Worm (Caenorhabditis elegans): ENCODE measurements around the gene K09C6.8.
"Not testable (repeated sequence)": the region's sequence is repeated elsewhere in the genome, so short reads cannot be mapped to it uniquely, and the experiment has no call there.

Gene K09C6.8

DNA sequence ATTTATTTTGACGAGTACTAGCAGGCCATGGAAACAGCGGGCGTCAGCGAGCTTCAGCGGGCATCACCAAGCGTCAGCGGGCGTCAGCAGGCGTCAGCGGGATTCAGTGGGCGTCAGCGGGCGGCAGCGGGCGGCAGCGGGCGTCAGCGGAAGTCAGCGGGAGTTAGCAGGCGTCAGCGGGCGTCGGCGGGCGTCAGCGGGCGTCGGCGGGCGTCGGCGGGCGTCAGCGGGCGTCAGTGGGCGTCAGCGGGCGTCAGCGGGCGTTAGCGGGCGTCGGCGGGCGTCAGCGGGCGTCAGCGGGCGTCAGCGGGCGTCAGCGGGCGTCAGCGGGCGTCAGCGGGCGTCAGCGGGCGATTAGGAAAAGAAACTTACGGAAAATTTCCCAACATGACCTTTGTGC lies 407 bp downstream of the K09C6.8 start:
- no peak for TF ChIP-seq ceh-13 (GFP tag; optimal IDR thresholded peaks at IDR 0.05)
- TF ChIP-seq hmbx-1 (tag; optimal IDR thresholded peaks at IDR 0.05): no peak
- TF ChIP-seq tbx-37 (GFP tag; conservative IDR thresholded peaks at IDR 0.05): no peak
- TF ChIP-seq B0310.2 (tag; optimal IDR thresholded peaks at IDR 0.05): no peak
- no peak for TF ChIP-seq sea-1 (GFP tag; conservative IDR thresholded peaks at IDR 0.05)
- no peak for TF ChIP-seq tra-4 (tag; optimal IDR thresholded peaks at IDR 0.05)
- TF ChIP-seq pes-1 (GFP tag; IDR thresholded peaks at IDR 0.05): peak; percentile 47; the same call in 1 of the 2 replicates
- no peak for TF ChIP-seq ama-1 (optimal IDR thresholded peaks at IDR 0.05)
- no peak for TF ChIP-seq aly-1 (tag; optimal IDR thresholded peaks at IDR 0.05)

DNA sequence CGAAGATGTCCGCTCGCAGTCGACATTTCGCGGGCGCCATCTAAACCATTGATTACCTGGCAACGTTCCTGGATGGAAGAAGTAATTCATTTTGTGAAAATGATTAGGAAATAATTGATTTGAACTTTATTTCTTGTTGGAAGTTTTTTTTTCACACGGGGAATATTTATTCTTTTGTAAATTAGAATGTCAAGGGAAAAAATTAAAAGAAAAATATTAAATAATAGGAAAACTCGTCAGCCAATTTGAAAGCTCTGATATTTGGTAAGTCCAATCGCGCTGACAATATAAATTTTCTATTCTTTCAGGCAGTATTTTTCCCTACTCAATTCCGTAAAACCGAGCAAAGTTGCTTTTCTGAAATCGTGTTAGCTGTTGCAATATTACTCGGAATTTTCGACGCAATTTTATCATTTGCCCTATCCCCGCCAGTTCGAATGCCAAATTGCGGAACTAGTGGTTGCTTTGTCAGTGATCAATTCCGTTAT lies 4.0 kb downstream of the K09C6.8 start, which contains the start of the genes K09C6.7 and K09C6.10:
Gene K09C6.7, minus strand, starts transcription at position 101 of the 488 bp plus-strand sequence.
Gene K09C6.10, plus strand, starts transcription at position 438 of the 488 bp plus-strand sequence.
- TF ChIP-seq sea-1 (GFP tag; conservative IDR thresholded peaks at IDR 0.05); scrt-1 (GFP tag; IDR thresholded peaks at IDR 0.05); hmg-4 (GFP tag; optimal IDR thresholded peaks at IDR 0.05): not testable (repeated sequence)

DNA sequence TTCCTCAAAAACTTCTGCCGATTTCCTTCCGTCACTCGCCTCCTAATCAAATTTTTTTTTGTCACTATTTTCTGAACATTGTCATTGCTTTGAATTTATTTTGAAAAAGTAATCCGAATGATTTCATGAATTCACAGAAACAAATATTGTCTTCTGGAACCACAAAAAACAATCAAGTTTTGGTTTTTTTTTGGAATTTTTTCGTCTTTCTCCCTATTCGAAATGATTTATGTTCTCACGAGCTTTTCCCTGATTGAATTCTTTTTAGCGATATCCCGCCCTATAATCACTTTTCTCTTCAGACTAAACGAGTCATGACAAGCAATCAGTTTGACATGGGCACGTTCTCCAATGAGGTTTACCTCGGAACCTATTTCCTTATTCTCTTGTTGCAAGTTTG lies 9.7 kb downstream of the K09C6.8 start, which contains the start of gene F41H8.1:
Gene F41H8.1, plus strand, starts transcription at position 301 of the 400 bp plus-strand sequence.
- TF ChIP-seq ama-1 (optimal IDR thresholded peaks at IDR 0.05) (no peak), ceh-13 (GFP tag; optimal IDR thresholded peaks at IDR 0.05) (no peak), pes-1 (GFP tag; IDR thresholded peaks at IDR 0.05) (no peak), B0310.2 (tag; optimal IDR thresholded peaks at IDR 0.05) (no peak), flt-1 (GFP tag; IDR thresholded peaks at IDR 0.05) (no peak), F13C5.2 (tag; optimal IDR thresholded peaks at IDR 0.05) (no peak), ceh-36 (tag; optimal IDR thresholded peaks at IDR 0.05) (no peak), aly-1 (tag; optimal IDR thresholded peaks at IDR 0.05) (no peak), hnd-1 (tag; optimal IDR thresholded peaks at IDR 0.05) (no peak), hmg-4 (GFP tag; optimal IDR thresholded peaks at IDR 0.05) (no peak), tra-4 (tag; optimal IDR thresholded peaks at IDR 0.05) (no peak), tbx-37 (GFP tag; conservative IDR thresholded peaks at IDR 0.05) (no peak), sea-1 (GFP tag; conservative IDR thresholded peaks at IDR 0.05) (no peak)

DNA sequence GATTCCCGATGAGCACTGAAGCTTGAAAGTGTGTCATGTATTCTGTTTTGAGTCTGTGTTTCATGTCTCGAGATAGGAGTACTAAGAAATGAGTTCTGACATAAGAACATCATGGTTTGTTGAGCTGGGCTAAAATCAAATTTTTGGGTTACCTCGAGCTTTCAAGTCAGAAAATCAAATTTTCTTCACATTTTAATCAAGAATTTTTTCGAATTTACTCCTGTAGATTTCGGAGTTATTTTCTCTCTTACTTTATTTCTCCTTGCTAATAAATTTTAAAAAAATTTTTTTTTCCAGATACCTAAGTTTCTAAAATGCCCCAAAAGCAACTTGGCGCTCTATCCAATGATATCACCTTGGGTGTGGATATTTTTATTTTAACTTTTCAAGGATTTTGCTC lies 16.9 kb downstream of the K09C6.8 start, which contains the start of gene F41H8.2:
Gene F41H8.2, plus strand, starts transcription at position 301 of the 400 bp plus-strand sequence.
- TF ChIP-seq ceh-13 (GFP tag; optimal IDR thresholded peaks at IDR 0.05) (no peak), ets-7 (tag; optimal IDR thresholded peaks at IDR 0.05) (no peak), F13C5.2 (tag; optimal IDR thresholded peaks at IDR 0.05) (no peak), hmg-4 (GFP tag; optimal IDR thresholded peaks at IDR 0.05) (no peak), aly-1 (tag; optimal IDR thresholded peaks at IDR 0.05) (no peak), pes-1 (GFP tag; IDR thresholded peaks at IDR 0.05) (no peak), scrt-1 (GFP tag; IDR thresholded peaks at IDR 0.05) (no peak), tbx-37 (GFP tag; conservative IDR thresholded peaks at IDR 0.05) (no peak), sea-1 (GFP tag; conservative IDR thresholded peaks at IDR 0.05) (no peak), B0310.2 (tag; optimal IDR thresholded peaks at IDR 0.05) (no peak)

DNA sequence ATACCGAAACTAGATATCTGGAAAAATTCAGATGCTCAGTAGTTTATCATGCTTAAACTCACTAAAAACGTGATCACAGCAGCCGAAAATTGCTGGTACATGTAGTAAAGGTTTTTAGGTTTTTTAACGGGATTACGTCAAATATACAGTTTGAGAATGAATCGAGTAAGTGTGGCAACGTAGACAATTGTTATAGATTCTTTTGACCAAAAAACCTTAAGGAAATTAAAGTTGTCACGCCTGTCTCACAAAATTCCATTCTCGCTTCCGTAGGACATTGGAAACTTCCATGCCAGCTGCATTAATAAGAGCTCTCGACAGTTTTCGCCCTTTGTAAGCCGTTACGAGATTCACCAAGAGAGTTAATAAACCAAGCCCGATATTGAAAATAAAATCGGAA lies 20.1 kb downstream of the K09C6.8 start, which contains the start of gene srx-31:
Gene srx-31, minus strand, starts transcription at position 101 of the 400 bp plus-strand sequence.
- not testable (repeated sequence) for TF ChIP-seq hnd-1 (tag; optimal IDR thresholded peaks at IDR 0.05); aly-1 (tag; optimal IDR thresholded peaks at IDR 0.05); ceh-13 (GFP tag; optimal IDR thresholded peaks at IDR 0.05)

DNA sequence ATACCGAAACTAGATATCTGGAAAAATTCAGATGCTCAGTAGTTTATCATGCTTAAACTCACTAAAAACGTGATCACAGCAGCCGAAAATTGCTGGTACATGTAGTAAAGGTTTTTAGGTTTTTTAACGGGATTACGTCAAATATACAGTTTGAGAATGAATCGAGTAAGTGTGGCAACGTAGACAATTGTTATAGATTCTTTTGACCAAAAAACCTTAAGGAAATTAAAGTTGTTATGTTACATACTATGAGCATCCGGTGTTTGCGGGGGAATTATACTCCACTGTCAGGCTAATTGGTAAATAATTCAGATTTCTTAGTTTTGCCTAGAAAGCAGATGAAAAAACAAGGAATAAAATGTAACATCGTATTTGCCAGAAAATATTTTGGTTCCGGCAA lies 22.4 kb downstream of the K09C6.8 start, which contains the start of gene srx-32:
Gene srx-32, minus strand, starts transcription at position 101 of the 400 bp plus-strand sequence.
- TF ChIP-seq aly-1 (tag; optimal IDR thresholded peaks at IDR 0.05); ceh-13 (GFP tag; optimal IDR thresholded peaks at IDR 0.05); tbx-37 (GFP tag; conservative IDR thresholded peaks at IDR 0.05): not testable (repeated sequence)

DNA sequence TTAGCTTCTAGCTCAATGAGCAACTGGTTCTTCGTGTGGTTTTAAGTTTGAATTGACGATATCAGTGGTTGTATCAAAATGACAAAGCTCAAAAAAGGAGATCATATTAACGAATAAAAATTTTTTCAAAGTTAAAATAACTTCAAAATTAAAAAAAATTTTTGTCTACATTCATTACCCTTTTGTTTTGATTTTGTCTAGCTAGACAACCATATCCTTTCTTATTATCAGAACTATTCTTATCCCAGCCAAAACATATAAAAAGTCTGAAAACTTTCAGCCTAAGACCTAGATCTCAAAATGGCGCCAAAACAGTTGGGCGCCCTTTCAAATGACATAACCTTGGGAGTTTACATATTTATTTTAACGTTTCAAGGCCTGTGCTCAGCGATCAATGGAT lies 25.8 kb downstream of the K09C6.8 start, which contains the start of gene R13D11.1:
Gene R13D11.1, plus strand, starts transcription at position 301 of the 400 bp plus-strand sequence.
- no peak for TF ChIP-seq F13C5.2 (tag; optimal IDR thresholded peaks at IDR 0.05)
- TF ChIP-seq scrt-1 (GFP tag; IDR thresholded peaks at IDR 0.05): no peak
- no peak for TF ChIP-seq ceh-13 (GFP tag; optimal IDR thresholded peaks at IDR 0.05)
- TF ChIP-seq tra-4 (tag; optimal IDR thresholded peaks at IDR 0.05): no peak
- no peak for TF ChIP-seq sea-1 (GFP tag; conservative IDR thresholded peaks at IDR 0.05)
- TF ChIP-seq tbx-37 (GFP tag; conservative IDR thresholded peaks at IDR 0.05): no peak
- no peak for TF ChIP-seq hmg-4 (GFP tag; optimal IDR thresholded peaks at IDR 0.05)
- TF ChIP-seq ceh-36 (tag; optimal IDR thresholded peaks at IDR 0.05): no peak
- no peak for TF ChIP-seq pes-1 (GFP tag; IDR thresholded peaks at IDR 0.05)
- TF ChIP-seq hnd-1 (tag; optimal IDR thresholded peaks at IDR 0.05): no peak
- TF ChIP-seq ama-1 (optimal IDR thresholded peaks at IDR 0.05): no peak
- TF ChIP-seq aly-1 (tag; optimal IDR thresholded peaks at IDR 0.05): no peak
- no peak for TF ChIP-seq B0310.2 (tag; optimal IDR thresholded peaks at IDR 0.05)
- TF ChIP-seq flt-1 (GFP tag; IDR thresholded peaks at IDR 0.05): no peak
- no peak for TF ChIP-seq hmbx-1 (tag; optimal IDR thresholded peaks at IDR 0.05)
- no peak for TF ChIP-seq tbx-11 (GFP tag; IDR thresholded peaks at IDR 0.05)
- TF ChIP-seq ets-7 (tag; optimal IDR thresholded peaks at IDR 0.05): no peak

DNA sequence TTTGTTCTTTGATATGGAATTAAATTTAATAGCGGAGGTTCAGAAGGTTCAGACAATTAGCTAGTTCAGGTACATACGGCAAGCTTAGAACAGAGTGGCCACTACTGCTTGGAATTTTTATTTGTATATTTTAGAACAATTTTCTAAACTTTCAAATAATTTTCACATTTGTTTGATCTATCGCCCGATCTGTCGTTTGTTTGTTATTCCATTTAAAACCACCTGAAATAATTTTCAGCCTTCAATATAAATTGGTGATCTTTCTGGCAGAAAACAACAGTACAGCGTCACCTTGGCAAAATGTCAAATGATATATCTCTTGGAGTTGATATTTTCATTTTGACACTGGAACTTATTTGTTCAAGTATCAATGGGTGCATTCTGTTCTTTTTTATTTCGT lies 28.3 kb downstream of the K09C6.8 start, which contains the start of gene R13D11.3:
Gene R13D11.3, plus strand, starts transcription at position 301 of the 400 bp plus-strand sequence.
- TF ChIP-seq scrt-1 (GFP tag; IDR thresholded peaks at IDR 0.05): no peak
- TF ChIP-seq sea-1 (GFP tag; conservative IDR thresholded peaks at IDR 0.05): no peak
- no peak for TF ChIP-seq aly-1 (tag; optimal IDR thresholded peaks at IDR 0.05)
- TF ChIP-seq F13C5.2 (tag; optimal IDR thresholded peaks at IDR 0.05): no peak
- TF ChIP-seq flt-1 (GFP tag; IDR thresholded peaks at IDR 0.05): no peak
- TF ChIP-seq pes-1 (GFP tag; IDR thresholded peaks at IDR 0.05): no peak
- TF ChIP-seq B0310.2 (tag; optimal IDR thresholded peaks at IDR 0.05): no peak
- no peak for TF ChIP-seq ceh-36 (tag; optimal IDR thresholded peaks at IDR 0.05)
- no peak for TF ChIP-seq hmg-4 (GFP tag; optimal IDR thresholded peaks at IDR 0.05)

All from whole organism, early embryonic.